Fruit fly (Drosophila melanogaster) whole organism, embryonic: ENCODE measurements around the gene Rab9D.
A peak's percentile ranks its signal among the peaks of the same experiment; 100 is the strongest.

Experiments
- CG18619 ChIP-seq: fragments of 200-800 bp; sonication (Bioruptor generic); optimal IDR thresholded peaks from 3 replicates; lab custom pipeline; 2017; ENCODE audit warnings: missing biosample characterization, mild to moderate bottlenecking, missing genetic modification characterization
- gce ChIP-seq: fragments of 200-800 bp; sonication (Bioruptor generic); IDR thresholded peaks from 3 replicates; pipeline ENCODE4 v1.3.6; 2022; ENCODE audit warnings: missing biosample characterization, missing genetic modification characterization
- lola ChIP-seq, 3 experiments: fragments of >200 bp in 2 of 3; fragments of 200-800 bp in 1 of 3; sonication (Bioruptor generic) in 1 of 3; optimal IDR thresholded peaks; 2 replicates each; lab custom pipeline; 2017 to 2019; ENCODE audit warnings: missing biosample characterization in 3 of 3, missing genetic modification characterization in 3 of 3, mild to moderate bottlenecking in 1 of 3, moderate library complexity in 1 of 3
- prd ChIP-seq, 3 experiments: fragments of >200 bp in 2 of 3; fragments of 200-800 bp in 1 of 3; sonication (Bioruptor generic) in 1 of 3; optimal IDR thresholded peaks in 2 of 3; IDR thresholded peaks in 1 of 3; 2 replicates in 2 of 3; 3 replicates in 1 of 3; pipeline versions ENCODE4 v1.3.6 to Lab custom; 2017 to 2022; ENCODE audit warnings: missing biosample characterization in 1 of 3, missing genetic modification characterization in 1 of 3

DNA sequence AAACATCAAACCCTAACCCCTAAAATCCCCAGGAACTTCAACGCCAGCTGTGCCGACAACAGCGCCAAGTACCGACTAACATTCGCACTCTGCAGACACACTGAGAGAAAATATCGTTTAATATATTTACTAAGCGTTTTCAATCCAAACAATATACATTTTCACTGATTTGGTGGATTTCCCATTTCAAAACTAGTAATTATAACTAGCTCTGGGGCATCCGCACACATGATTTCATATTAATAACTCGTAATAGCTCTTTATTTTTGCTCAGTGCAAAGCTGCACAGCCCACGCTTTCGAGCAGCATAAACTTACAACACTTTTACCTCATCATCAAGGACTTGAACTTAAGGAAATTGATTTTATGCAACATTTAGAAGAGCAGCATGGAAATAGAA, 24.7 kb upstream of the Rab9D start:
- TF ChIP-seq gce (GFP tag; lab: Robert Waterston, UW), result no peak
- TF ChIP-seq CG18619 (GFP tag; lab: Kevin White, UChicago), result no peak
- no peak for TF ChIP-seq prd (optimal IDR thresholded peaks at IDR 0.05; lab: Kevin White, UChicago)
- peak; percentile 57 for TF ChIP-seq prd (GFP tag; IDR thresholded peaks at IDR 0.05; lab: Robert Waterston, UW)
- no peak for TF ChIP-seq lola (GFP tag; optimal IDR thresholded peaks at IDR 0.05; lab: Kevin White, UChicago)
